Fruit fly (Drosophila melanogaster) whole organism, prepupa: ENCODE data around the gene CG13921.

Experiments used
- Blimp-1 ChIP-seq: fragments of 200-800 bp; sonication (Bioruptor generic); optimal IDR thresholded peaks from 3 replicates; lab custom pipeline; 2017; ENCODE audit warnings: missing biosample characterization, missing genetic modification characterization, mild to moderate bottlenecking, moderate library complexity, missing genetic modification reagents
- CG10631 ChIP-seq: fragments of 200-800 bp; sonication (Bioruptor generic); optimal IDR thresholded peaks from 2 replicates; lab custom pipeline; 2016; ENCODE audit warnings: missing biosample characterization, missing genetic modification characterization
- CG15336 ChIP-seq: fragments of 200-800 bp; sonication (Bioruptor generic); IDR thresholded peaks from 2 replicates; pipeline ENCODE4 v1.3.6; 2022; ENCODE audit warnings: missing biosample characterization, missing genetic modification characterization
- CG1621 ChIP-seq: fragments of 200-800 bp; sonication (Bioruptor generic); optimal IDR thresholded peaks from 3 replicates; lab custom pipeline; 2018; ENCODE audit warnings: missing biosample characterization, mild to moderate bottlenecking, missing genetic modification characterization
- CG16779 ChIP-seq: fragments of 200-800 bp; sonication (Bioruptor generic); optimal IDR thresholded peaks from 3 replicates; lab custom pipeline; 2017; ENCODE audit warnings: missing biosample characterization, mild to moderate bottlenecking, missing genetic modification characterization
- CG3032 ChIP-seq: fragments of 200-800 bp; optimal IDR thresholded peaks from 2 replicates; lab custom pipeline; 2019; ENCODE audit warnings: missing biosample characterization, mild to moderate bottlenecking, missing genetic modification characterization, moderate library complexity
- CG31627 ChIP-seq: fragments of 200-800 bp; sonication (Bioruptor generic); optimal IDR thresholded peaks from 3 replicates; lab custom pipeline; 2016; ENCODE audit warnings: missing biosample characterization, missing genetic modification characterization
- CG32006 ChIP-seq: fragments of 200-800 bp; sonication (Bioruptor generic); optimal IDR thresholded peaks from 3 replicates; lab custom pipeline; 2017; ENCODE audit warnings: missing biosample characterization, mild to moderate bottlenecking, missing genetic modification characterization
- CG3919 ChIP-seq: fragments of 200-800 bp; sonication (Bioruptor generic); optimal IDR thresholded peaks from 3 replicates; lab custom pipeline; 2016; ENCODE audit warnings: missing biosample characterization, missing genetic modification characterization
- CG4318 ChIP-seq: fragments of 200-800 bp; sonication (Bioruptor generic); optimal IDR thresholded peaks from 3 replicates; lab custom pipeline; 2017; ENCODE audit warnings: missing biosample characterization, mild to moderate bottlenecking, missing genetic modification characterization
- CG6792 ChIP-seq: fragments of 200-800 bp; sonication (Bioruptor generic); optimal IDR thresholded peaks from 3 replicates; lab custom pipeline; 2016; ENCODE audit warnings: missing biosample characterization, missing genetic modification characterization
- CG6808 ChIP-seq: fragments of 200-800 bp; sonication (Bioruptor generic); optimal IDR thresholded peaks from 3 replicates; lab custom pipeline; 2017; ENCODE audit warnings: missing biosample characterization, missing genetic modification characterization, mild to moderate bottlenecking, moderate library complexity, missing genetic modification reagents
- CG6854 ChIP-seq: fragments of 200-800 bp; sonication (Bioruptor generic); optimal IDR thresholded peaks from 2 replicates; lab custom pipeline; 2017; ENCODE audit warnings: missing biosample characterization, mild to moderate bottlenecking, missing genetic modification characterization
- CG7368 ChIP-seq: fragments of 200-800 bp; sonication (Bioruptor generic); optimal IDR thresholded peaks from 3 replicates; lab custom pipeline; 2016; ENCODE audit warnings: missing biosample characterization, missing genetic modification characterization
- CG8319 ChIP-seq: fragments of 200-800 bp; sonication (Bioruptor generic); optimal IDR thresholded peaks from 3 replicates; lab custom pipeline; 2016; ENCODE audit warnings: missing biosample characterization, missing genetic modification characterization
- CG8632 ChIP-seq: fragments of 200-800 bp; sonication (Bioruptor generic); optimal IDR thresholded peaks from 3 replicates; lab custom pipeline; 2016; ENCODE audit warnings: missing biosample characterization, missing genetic modification characterization
- Eip75B ChIP-seq: fragments of 200-800 bp; sonication (Bioruptor generic); optimal IDR thresholded peaks from 3 replicates; lab custom pipeline; 2016; ENCODE audit warnings: missing biosample characterization, missing genetic modification characterization
- Eip78C ChIP-seq: fragments of 200-800 bp; sonication (Bioruptor generic); peaks from one replicate; lab custom pipeline; 2016; ENCODE audit warnings: missing biosample characterization, missing genetic modification characterization
- Eip93F ChIP-seq: fragments of 200-800 bp; sonication (Bioruptor generic); optimal IDR thresholded peaks from 2 replicates; lab custom pipeline; 2016; ENCODE audit warnings: missing biosample characterization, mild to moderate bottlenecking, missing genetic modification characterization
- Ets21C ChIP-seq: fragments of 200-800 bp; sonication (Bioruptor generic); optimal IDR thresholded peaks from 3 replicates; lab custom pipeline; 2016; ENCODE audit warnings: missing biosample characterization, missing genetic modification characterization
- Ets96B ChIP-seq: fragments of 200-800 bp; optimal IDR thresholded peaks from 2 replicates; lab custom pipeline; 2019; ENCODE audit warnings: missing biosample characterization, mild to moderate bottlenecking, missing genetic modification characterization, moderate library complexity
- Gug ChIP-seq: fragments of 200-800 bp; sonication (Bioruptor generic); IDR thresholded peaks from 2 replicates; pipeline ENCODE4 v1.3.6; 2022; ENCODE audit warnings: missing biosample characterization, missing genetic modification characterization
- Hr38 ChIP-seq: sonication (Bioruptor generic); optimal IDR thresholded peaks from 2 replicates; lab custom pipeline; 2016; ENCODE audit warnings: missing biosample characterization, missing genetic modification characterization
- Hr39 ChIP-seq: fragments of 200-800 bp; sonication (Bioruptor generic); optimal IDR thresholded peaks from 2 replicates; lab custom pipeline; 2016; ENCODE audit warnings: missing biosample characterization, missing genetic modification characterization
- Hr4 ChIP-seq: fragments of 200-800 bp; sonication (Bioruptor generic); optimal IDR thresholded peaks from 3 replicates; lab custom pipeline; 2016; ENCODE audit warnings: missing biosample characterization, missing genetic modification characterization
- Met ChIP-seq: fragments of 200-800 bp; sonication (Bioruptor generic); optimal IDR thresholded peaks from 3 replicates; lab custom pipeline; 2016; ENCODE audit warnings: missing biosample characterization, missing genetic modification characterization
- OdsH ChIP-seq: fragments of 200-800 bp; sonication (Bioruptor generic); optimal IDR thresholded peaks from 3 replicates; lab custom pipeline; 2016; ENCODE audit warnings: missing biosample characterization, missing genetic modification characterization
- Smox ChIP-seq: fragments of 200-800 bp; sonication (Bioruptor generic); optimal IDR thresholded peaks from 3 replicates; lab custom pipeline; 2016; ENCODE audit warnings: missing biosample characterization, missing genetic modification characterization
- Sox102F ChIP-seq: fragments of 200-800 bp; sonication (Bioruptor generic); optimal IDR thresholded peaks from 2 replicates; lab custom pipeline; 2016; ENCODE audit warnings: missing biosample characterization, mild to moderate bottlenecking, missing genetic modification characterization
- Sox14 ChIP-seq: fragments of 200-800 bp; sonication (Bioruptor generic); optimal IDR thresholded peaks from 3 replicates; lab custom pipeline; 2016; ENCODE audit warnings: missing biosample characterization, missing genetic modification characterization
- achi ChIP-seq: fragments of 200-800 bp; sonication (Bioruptor generic); optimal IDR thresholded peaks from 3 replicates; lab custom pipeline; 2016; ENCODE audit warnings: missing biosample characterization, missing genetic modification characterization
- acj6 ChIP-seq: fragments of 200-800 bp; sonication (Bioruptor generic); optimal IDR thresholded peaks from 3 replicates; lab custom pipeline; 2016; ENCODE audit warnings: missing biosample characterization, missing genetic modification characterization
- cyc ChIP-seq: fragments of 200-800 bp; sonication (Bioruptor generic); optimal IDR thresholded peaks from 3 replicates; lab custom pipeline; 2016; ENCODE audit warnings: missing biosample characterization, missing genetic modification characterization
- eg ChIP-seq: fragments of 200-800 bp; sonication (Bioruptor generic); IDR thresholded peaks from 3 replicates; pipeline ENCODE4 v1.3.6; 2022; ENCODE audit warnings: missing biosample characterization, missing genetic modification characterization
- fd59A ChIP-seq: fragments of 200-800 bp; sonication (Bioruptor generic); optimal IDR thresholded peaks from 2 replicates; lab custom pipeline; 2017; ENCODE audit warnings: missing biosample characterization, mild to moderate bottlenecking, missing genetic modification characterization, missing genetic modification reagents
- fkh ChIP-seq: fragments of 200-800 bp; sonication (Bioruptor generic); optimal IDR thresholded peaks from 3 replicates; lab custom pipeline; 2017; ENCODE audit warnings: missing biosample characterization, mild to moderate bottlenecking, missing genetic modification characterization, moderate library complexity
- lz ChIP-seq: fragments of 200-800 bp; sonication (Bioruptor generic); optimal IDR thresholded peaks from 3 replicates; lab custom pipeline; 2016; ENCODE audit warnings: missing biosample characterization, missing genetic modification characterization
- salr ChIP-seq, 2 experiments: fragments of 200-800 bp; sonication (Bioruptor generic); optimal IDR thresholded peaks; 3 replicates each; lab custom pipeline; 2016 to 2018; ENCODE audit warnings: missing biosample characterization in 2 of 2, missing genetic modification characterization in 2 of 2, mild to moderate bottlenecking in 1 of 2
- spab ChIP-seq: fragments of 200-800 bp; sonication (Bioruptor generic); optimal IDR thresholded peaks from 2 replicates; lab custom pipeline; 2017; ENCODE audit warnings: missing biosample characterization, mild to moderate bottlenecking, missing genetic modification characterization, missing genetic modification reagents
- vri ChIP-seq: fragments of 200-800 bp; sonication (Bioruptor generic); optimal IDR thresholded peaks from 3 replicates; lab custom pipeline; 2016; ENCODE audit warnings: missing biosample characterization, mild to moderate bottlenecking, missing genetic modification characterization

CG13921 gene

DNA sequence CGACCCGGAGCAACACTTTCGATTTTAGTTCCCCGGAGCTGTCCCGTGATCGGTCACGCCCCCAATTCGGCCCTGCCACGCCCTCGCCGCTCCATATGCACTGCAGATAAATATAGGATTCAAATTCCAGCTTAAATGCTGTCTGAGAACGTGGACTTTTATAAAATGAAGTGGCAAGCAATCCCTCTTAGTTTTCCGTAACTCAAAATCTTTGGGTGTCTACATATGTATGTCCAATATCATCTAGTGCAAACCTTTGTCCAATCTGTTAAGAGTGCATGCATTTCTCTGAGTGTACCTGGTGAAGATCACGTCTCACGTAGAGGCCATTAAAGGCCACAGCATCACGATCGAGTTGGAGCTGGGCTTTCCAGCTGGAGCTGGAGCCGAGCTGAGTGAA lies 36.1 kb upstream of the CG13921 start (continued):
- TF ChIP-seq Sox14 (peak; percentile 23), OdsH (peak; percentile 35), Gug (GFP tag; lab: Robert Waterston, UW) (no peak), Ets96B (tag; lab: Kevin White, UChicago) (peak; percentile 41), salr (GFP tag; optimal IDR thresholded peaks at IDR 0.05; lab: Kevin White, UChicago) (no peak), Hr38 (no peak), CG6854 (GFP tag; lab: Kevin White, UChicago) (no peak), CG8319 (GFP tag; lab: Kevin White, UChicago) (no peak), vri (GFP tag; lab: Kevin White, UChicago) (no peak), lz (GFP tag; lab: Kevin White, UChicago) (peak; percentile 46), Ets21C (GFP tag; lab: Kevin White, UChicago) (no peak), Blimp-1 (GFP tag; lab: Kevin White, UChicago) (peak; percentile 46), CG15336 (GFP tag; lab: Robert Waterston, UW) (peak; percentile 34; the same call in 1 of the 2 replicates), Eip93F (no peak), CG7368 (GFP tag; lab: Kevin White, UChicago) (peak; percentile 15), spab (no peak), Hr4 (GFP tag; lab: Kevin White, UChicago) (no peak), Eip75B (GFP tag; lab: Kevin White, UChicago) (peak; percentile 53), eg (GFP tag; lab: Robert Waterston, UW) (peak; percentile 46; the same call in 1 of the 3 replicates), cyc (GFP tag; lab: Kevin White, UChicago) (peak; percentile 49), CG1621 (tag; lab: Kevin White, UChicago) (peak; percentile 22), Smox (GFP tag; lab: Kevin White, UChicago) (peak; percentile 37), Eip78C (GFP tag; lab: Kevin White, UChicago) (peak; percentile 74)

DNA sequence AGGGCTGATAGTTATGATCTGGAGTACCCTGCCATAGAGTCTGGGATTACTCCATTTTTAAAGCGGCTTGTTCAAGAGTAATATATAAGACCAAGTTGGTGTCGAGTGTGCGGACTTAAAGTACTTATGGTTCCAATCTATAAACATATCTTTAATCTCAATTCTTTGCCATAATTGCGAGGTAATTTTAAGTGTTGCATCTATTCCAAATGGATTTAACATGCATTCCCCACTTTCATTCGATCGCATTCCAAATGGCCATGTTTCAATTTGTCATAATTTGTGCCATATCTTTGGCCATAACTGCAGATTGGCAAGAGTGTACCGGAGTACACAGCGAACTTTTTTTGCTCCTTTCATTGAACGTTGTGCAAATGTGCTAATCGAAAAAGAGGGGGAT lies 35.5 kb upstream of the CG13921 start:
- TF ChIP-seq CG3032 (tag; lab: Kevin White, UChicago) (peak; percentile 59), CG3919 (GFP tag; lab: Kevin White, UChicago) (peak; percentile 2), CG15336 (GFP tag; lab: Robert Waterston, UW) (no peak), fkh (GFP tag; lab: Kevin White, UChicago) (no peak), CG8632 (GFP tag; lab: Kevin White, UChicago) (peak; percentile 18), salr (GFP tag; optimal IDR thresholded peaks at IDR 0.05; lab: Kevin White, UChicago) (peak in 1 of 2 experiments; percentile 24), CG32006 (GFP tag; lab: Kevin White, UChicago) (no peak), Ets96B (tag; lab: Kevin White, UChicago) (peak; percentile 52), CG31627 (GFP tag; lab: Kevin White, UChicago) (peak; percentile 17), CG16779 (tag; lab: Kevin White, UChicago) (no peak), Sox102F (GFP tag; lab: Kevin White, UChicago) (no peak), CG4318 (no peak), CG6808 (GFP tag; lab: Kevin White, UChicago) (peak; percentile 46), CG6792 (GFP tag; lab: Kevin White, UChicago) (peak; percentile 1), fd59A (GFP tag; lab: Kevin White, UChicago) (peak; percentile 45), Met (GFP tag; lab: Kevin White, UChicago) (peak; percentile 4), vri (GFP tag; lab: Kevin White, UChicago) (no peak), lz (GFP tag; lab: Kevin White, UChicago) (no peak), Sox14 (peak; percentile 17), Hr39 (GFP tag; lab: Kevin White, UChicago) (peak; percentile 23)

DNA sequence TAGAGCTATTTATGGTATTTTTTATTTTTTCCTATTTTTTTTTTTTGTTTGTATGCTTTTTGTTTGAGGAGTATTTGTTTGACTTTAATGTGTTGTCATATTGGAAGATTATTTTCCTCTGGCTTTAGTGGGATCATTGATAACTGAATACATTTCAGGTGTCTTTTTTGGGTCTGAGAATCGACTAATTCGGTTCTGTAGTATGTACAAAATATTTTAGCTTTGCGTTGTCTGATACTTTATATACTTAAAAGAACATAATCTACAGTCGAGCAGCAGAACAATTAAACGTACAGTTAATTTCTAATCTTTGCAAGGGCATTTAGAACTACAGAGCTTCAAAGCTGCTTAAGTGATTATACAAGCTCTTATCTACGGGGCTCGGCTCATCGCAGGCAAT lies 23.7 kb upstream of the CG13921 start, which contains the start of gene CG18171:
CG18171 (minus strand) TSS at position 101 of the 400 bp plus-strand sequence.
- TF ChIP-seq Hr39 (GFP tag; lab: Kevin White, UChicago) (no peak), eg (GFP tag; lab: Robert Waterston, UW) (no peak), acj6 (GFP tag; lab: Kevin White, UChicago) (no peak), CG10631 (no peak), achi (no peak), Eip78C (GFP tag; lab: Kevin White, UChicago) (no peak)
